Fruit fly (Drosophila melanogaster) whole organism, prepupa: ENCODE results near the gene Rsph9.

Source experiments
- Blimp-1 ChIP-seq: fragments of 200-800 bp; sonication (Bioruptor generic); optimal IDR thresholded peaks from 3 replicates; lab custom pipeline; 2017; ENCODE audit warnings: missing biosample characterization, missing genetic modification characterization, mild to moderate bottlenecking, moderate library complexity, missing genetic modification reagents
- CG10631 ChIP-seq: fragments of 200-800 bp; sonication (Bioruptor generic); optimal IDR thresholded peaks from 2 replicates; lab custom pipeline; 2016; ENCODE audit warnings: missing biosample characterization, missing genetic modification characterization
- CG10669 ChIP-seq: fragments of 200-800 bp; sonication (Bioruptor generic); optimal IDR thresholded peaks from 3 replicates; lab custom pipeline; 2018; ENCODE audit warnings: missing biosample characterization, mild to moderate bottlenecking, missing genetic modification characterization, moderate library complexity
- CG11762 ChIP-seq: fragments of 200-800 bp; sonication (Bioruptor generic); optimal IDR thresholded peaks from 3 replicates; lab custom pipeline; 2016; ENCODE audit warnings: missing biosample characterization, missing genetic modification characterization; ENCODE audit not compliant: insufficient read depth
- CG15336 ChIP-seq: fragments of 200-800 bp; sonication (Bioruptor generic); IDR thresholded peaks from 2 replicates; pipeline ENCODE4 v1.3.6; 2022; ENCODE audit warnings: missing biosample characterization, missing genetic modification characterization
- CG16779 ChIP-seq: fragments of 200-800 bp; sonication (Bioruptor generic); optimal IDR thresholded peaks from 3 replicates; lab custom pipeline; 2017; ENCODE audit warnings: missing biosample characterization, mild to moderate bottlenecking, missing genetic modification characterization
- CG3032 ChIP-seq: fragments of 200-800 bp; optimal IDR thresholded peaks from 2 replicates; lab custom pipeline; 2019; ENCODE audit warnings: missing biosample characterization, mild to moderate bottlenecking, missing genetic modification characterization, moderate library complexity
- CG31627 ChIP-seq: fragments of 200-800 bp; sonication (Bioruptor generic); optimal IDR thresholded peaks from 3 replicates; lab custom pipeline; 2016; ENCODE audit warnings: missing biosample characterization, missing genetic modification characterization
- CG32006 ChIP-seq: fragments of 200-800 bp; sonication (Bioruptor generic); optimal IDR thresholded peaks from 3 replicates; lab custom pipeline; 2017; ENCODE audit warnings: missing biosample characterization, mild to moderate bottlenecking, missing genetic modification characterization
- CG34406 ChIP-seq: fragments of 200-800 bp; sonication (Bioruptor generic); optimal IDR thresholded peaks from 3 replicates; lab custom pipeline; 2016; ENCODE audit warnings: missing biosample characterization, missing genetic modification characterization
- CG3919 ChIP-seq: fragments of 200-800 bp; sonication (Bioruptor generic); optimal IDR thresholded peaks from 3 replicates; lab custom pipeline; 2016; ENCODE audit warnings: missing biosample characterization, missing genetic modification characterization
- CG4318 ChIP-seq: fragments of 200-800 bp; sonication (Bioruptor generic); optimal IDR thresholded peaks from 3 replicates; lab custom pipeline; 2017; ENCODE audit warnings: missing biosample characterization, mild to moderate bottlenecking, missing genetic modification characterization
- CG6163 ChIP-seq: fragments of 200-800 bp; sonication (Bioruptor generic); IDR thresholded peaks from 3 replicates; pipeline ENCODE4 v1.3.6; 2022; ENCODE audit warnings: missing biosample characterization, missing genetic modification characterization
- CG6792 ChIP-seq: fragments of 200-800 bp; sonication (Bioruptor generic); optimal IDR thresholded peaks from 3 replicates; lab custom pipeline; 2016; ENCODE audit warnings: missing biosample characterization, missing genetic modification characterization
- CG6808 ChIP-seq: fragments of 200-800 bp; sonication (Bioruptor generic); optimal IDR thresholded peaks from 3 replicates; lab custom pipeline; 2017; ENCODE audit warnings: missing biosample characterization, missing genetic modification characterization, mild to moderate bottlenecking, moderate library complexity, missing genetic modification reagents
- CG6854 ChIP-seq: fragments of 200-800 bp; sonication (Bioruptor generic); optimal IDR thresholded peaks from 2 replicates; lab custom pipeline; 2017; ENCODE audit warnings: missing biosample characterization, mild to moderate bottlenecking, missing genetic modification characterization
- CG8119 ChIP-seq: fragments of 200-800 bp; sonication (Bioruptor generic); IDR thresholded peaks from 3 replicates; pipeline ENCODE4 v1.3.6; 2022; ENCODE audit warnings: missing biosample characterization, missing genetic modification characterization
- CG8319 ChIP-seq: fragments of 200-800 bp; sonication (Bioruptor generic); optimal IDR thresholded peaks from 3 replicates; lab custom pipeline; 2016; ENCODE audit warnings: missing biosample characterization, missing genetic modification characterization
- CG8632 ChIP-seq: fragments of 200-800 bp; sonication (Bioruptor generic); optimal IDR thresholded peaks from 3 replicates; lab custom pipeline; 2016; ENCODE audit warnings: missing biosample characterization, missing genetic modification characterization
- Eip75B ChIP-seq: fragments of 200-800 bp; sonication (Bioruptor generic); optimal IDR thresholded peaks from 3 replicates; lab custom pipeline; 2016; ENCODE audit warnings: missing biosample characterization, missing genetic modification characterization
- Eip78C ChIP-seq: fragments of 200-800 bp; sonication (Bioruptor generic); peaks from one replicate; lab custom pipeline; 2016; ENCODE audit warnings: missing biosample characterization, missing genetic modification characterization
- Eip93F ChIP-seq: fragments of 200-800 bp; sonication (Bioruptor generic); optimal IDR thresholded peaks from 2 replicates; lab custom pipeline; 2016; ENCODE audit warnings: missing biosample characterization, mild to moderate bottlenecking, missing genetic modification characterization
- Ets96B ChIP-seq: fragments of 200-800 bp; optimal IDR thresholded peaks from 2 replicates; lab custom pipeline; 2019; ENCODE audit warnings: missing biosample characterization, mild to moderate bottlenecking, missing genetic modification characterization, moderate library complexity
- Hr39 ChIP-seq: fragments of 200-800 bp; sonication (Bioruptor generic); optimal IDR thresholded peaks from 2 replicates; lab custom pipeline; 2016; ENCODE audit warnings: missing biosample characterization, missing genetic modification characterization
- Hr4 ChIP-seq: fragments of 200-800 bp; sonication (Bioruptor generic); optimal IDR thresholded peaks from 3 replicates; lab custom pipeline; 2016; ENCODE audit warnings: missing biosample characterization, missing genetic modification characterization
- Lpt ChIP-seq: fragments of 200-800 bp; sonication (Bioruptor generic); optimal IDR thresholded peaks from 3 replicates; lab custom pipeline; 2016; ENCODE audit warnings: missing biosample characterization, missing genetic modification characterization
- Met ChIP-seq: fragments of 200-800 bp; sonication (Bioruptor generic); optimal IDR thresholded peaks from 3 replicates; lab custom pipeline; 2016; ENCODE audit warnings: missing biosample characterization, missing genetic modification characterization
- OdsH ChIP-seq: fragments of 200-800 bp; sonication (Bioruptor generic); optimal IDR thresholded peaks from 3 replicates; lab custom pipeline; 2016; ENCODE audit warnings: missing biosample characterization, missing genetic modification characterization
- Smox ChIP-seq: fragments of 200-800 bp; sonication (Bioruptor generic); optimal IDR thresholded peaks from 3 replicates; lab custom pipeline; 2016; ENCODE audit warnings: missing biosample characterization, missing genetic modification characterization
- Sox102F ChIP-seq: fragments of 200-800 bp; sonication (Bioruptor generic); optimal IDR thresholded peaks from 2 replicates; lab custom pipeline; 2016; ENCODE audit warnings: missing biosample characterization, mild to moderate bottlenecking, missing genetic modification characterization
- Sox14 ChIP-seq: fragments of 200-800 bp; sonication (Bioruptor generic); optimal IDR thresholded peaks from 3 replicates; lab custom pipeline; 2016; ENCODE audit warnings: missing biosample characterization, missing genetic modification characterization
- Sox15 ChIP-seq: fragments of 200-800 bp; sonication (Bioruptor generic); optimal IDR thresholded peaks from 3 replicates; lab custom pipeline; 2016; ENCODE audit warnings: missing biosample characterization, missing genetic modification characterization
- achi ChIP-seq: fragments of 200-800 bp; sonication (Bioruptor generic); optimal IDR thresholded peaks from 3 replicates; lab custom pipeline; 2016; ENCODE audit warnings: missing biosample characterization, missing genetic modification characterization
- acj6 ChIP-seq: fragments of 200-800 bp; sonication (Bioruptor generic); optimal IDR thresholded peaks from 3 replicates; lab custom pipeline; 2016; ENCODE audit warnings: missing biosample characterization, missing genetic modification characterization
- cyc ChIP-seq: fragments of 200-800 bp; sonication (Bioruptor generic); optimal IDR thresholded peaks from 3 replicates; lab custom pipeline; 2016; ENCODE audit warnings: missing biosample characterization, missing genetic modification characterization
- eg ChIP-seq: fragments of 200-800 bp; sonication (Bioruptor generic); IDR thresholded peaks from 3 replicates; pipeline ENCODE4 v1.3.6; 2022; ENCODE audit warnings: missing biosample characterization, missing genetic modification characterization
- esn ChIP-seq: fragments of 200-800 bp; sonication (Bioruptor generic); optimal IDR thresholded peaks from 2 replicates; lab custom pipeline; 2016; ENCODE audit warnings: missing biosample characterization, mild to moderate bottlenecking, missing genetic modification characterization, moderate library complexity
- fd85E ChIP-seq: fragments of 200-800 bp; sonication (Bioruptor generic); optimal IDR thresholded peaks from 3 replicates; lab custom pipeline; 2016; ENCODE audit warnings: missing biosample characterization, missing genetic modification characterization
- fkh ChIP-seq: fragments of 200-800 bp; sonication (Bioruptor generic); optimal IDR thresholded peaks from 3 replicates; lab custom pipeline; 2017; ENCODE audit warnings: missing biosample characterization, mild to moderate bottlenecking, missing genetic modification characterization, moderate library complexity
- net ChIP-seq: fragments of 200-800 bp; sonication (Bioruptor generic); optimal IDR thresholded peaks from 3 replicates; lab custom pipeline; 2016; ENCODE audit warnings: missing biosample characterization, missing genetic modification characterization
- pdm3 ChIP-seq: fragments of 200-800 bp; sonication (Bioruptor generic); optimal IDR thresholded peaks from 3 replicates; lab custom pipeline; 2016; ENCODE audit warnings: missing biosample characterization, missing genetic modification characterization
- salr ChIP-seq, 2 experiments: fragments of 200-800 bp; sonication (Bioruptor generic); optimal IDR thresholded peaks; 3 replicates each; lab custom pipeline; 2016 to 2018; ENCODE audit warnings: missing biosample characterization in 2 of 2, missing genetic modification characterization in 2 of 2, mild to moderate bottlenecking in 1 of 2
- svp ChIP-seq: fragments of 200-800 bp; sonication (Bioruptor generic); peaks from one replicate; lab custom pipeline; 2016; ENCODE audit warnings: missing biosample characterization, missing genetic modification characterization
- topi ChIP-seq: fragments of 200-800 bp; sonication (Bioruptor generic); optimal IDR thresholded peaks from 3 replicates; lab custom pipeline; 2016; ENCODE audit warnings: missing biosample characterization, missing genetic modification characterization
- vri ChIP-seq: fragments of 200-800 bp; sonication (Bioruptor generic); optimal IDR thresholded peaks from 3 replicates; lab custom pipeline; 2016; ENCODE audit warnings: missing biosample characterization, mild to moderate bottlenecking, missing genetic modification characterization

The Rsph9 gene

DNA sequence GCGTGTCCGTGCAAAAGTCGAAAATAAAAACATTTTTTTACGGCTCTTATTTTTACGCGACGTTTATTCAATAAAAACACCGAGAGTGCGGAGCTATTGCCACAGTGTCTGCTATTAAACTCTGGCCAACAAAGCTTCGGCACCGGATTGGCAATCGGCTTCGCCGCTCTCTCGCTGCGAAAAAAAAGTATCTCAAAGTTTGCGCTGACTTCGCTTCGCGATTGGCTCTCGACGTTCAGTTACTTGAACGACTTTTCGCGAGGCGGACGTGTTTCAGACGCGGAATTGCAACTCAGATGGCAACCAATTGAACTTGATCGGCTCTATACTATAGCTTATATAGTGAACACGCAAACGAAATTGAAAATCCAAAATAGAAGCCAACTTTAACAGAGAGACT lies 23.3 kb downstream of the Rsph9 start (continued):
- TF ChIP-seq Hr4 (GFP tag; lab: Kevin White, UChicago) = no peak
- no peak for TF ChIP-seq CG31627 (GFP tag; lab: Kevin White, UChicago)
- peak; percentile 81; the same call in 2 of the 3 replicates for TF ChIP-seq CG6163 (GFP tag; lab: Robert Waterston, UW)
- TF ChIP-seq CG3919 (GFP tag; lab: Kevin White, UChicago) = peak; percentile 36
- TF ChIP-seq net (GFP tag; lab: Kevin White, UChicago) = peak; percentile 41
- peak; percentile 74 for TF ChIP-seq vri
- peak; percentile 50 for TF ChIP-seq Sox102F (GFP tag; lab: Kevin White, UChicago)
- peak; percentile 33 for TF ChIP-seq Sox14 (GFP tag; lab: Kevin White, UChicago)
- TF ChIP-seq eg (GFP tag; lab: Robert Waterston, UW) = no peak; the same call in 2 of the 3 replicates
- TF ChIP-seq Eip78C = peak; percentile 65
- no peak for TF ChIP-seq Smox (GFP tag; lab: Kevin White, UChicago)
- peak; percentile 38 for TF ChIP-seq CG10669
- TF ChIP-seq CG6808 (GFP tag; lab: Kevin White, UChicago) = peak; percentile 49
- no peak for TF ChIP-seq CG11762
- TF ChIP-seq CG32006 = peak; percentile 24
- peak; percentile 87 for TF ChIP-seq svp (GFP tag; lab: Kevin White, UChicago)
- no peak for TF ChIP-seq CG4318 (GFP tag; lab: Kevin White, UChicago)
- peak; percentile 20 for TF ChIP-seq topi (GFP tag; lab: Kevin White, UChicago)
- TF ChIP-seq, all 60 proteins: peak for 27

DNA sequence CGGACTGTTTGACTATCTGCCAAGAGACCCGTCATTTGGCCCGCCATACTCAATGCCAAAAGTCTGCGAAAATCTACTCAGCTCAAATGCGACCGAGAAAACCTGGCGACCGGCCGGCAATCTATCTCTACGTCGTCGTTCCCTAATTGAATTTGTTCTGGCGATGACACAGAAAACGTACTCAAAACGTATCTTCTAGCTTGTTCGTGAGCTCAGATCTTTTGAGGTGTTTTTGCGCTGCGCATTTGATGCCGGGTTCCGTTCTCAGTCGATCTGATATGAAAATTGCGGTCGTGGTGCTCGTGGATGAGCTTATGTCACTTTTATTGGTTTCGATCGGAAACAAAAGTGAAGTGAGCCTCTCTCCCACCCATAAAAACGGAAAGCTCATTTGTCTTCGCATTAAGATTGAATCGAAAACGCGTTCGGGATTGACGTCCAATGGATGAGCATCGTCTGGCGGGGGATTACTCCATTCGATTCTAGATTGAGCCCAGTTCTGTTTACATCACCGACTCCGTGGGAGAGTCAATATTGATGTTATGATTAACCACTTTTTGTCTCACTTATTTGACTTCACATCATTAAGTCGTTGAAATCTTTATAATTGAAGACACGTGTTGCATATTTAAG lies 24.6 kb downstream of the Rsph9 start:
- TF ChIP-seq fkh (peak; percentile 72), CG6163 (GFP tag; lab: Robert Waterston, UW) (no peak), CG3919 (GFP tag; lab: Kevin White, UChicago) (no peak), achi (GFP tag; lab: Kevin White, UChicago) (no peak), vri (peak; percentile 64), esn (GFP tag; lab: Kevin White, UChicago) (peak; percentile 1)

DNA sequence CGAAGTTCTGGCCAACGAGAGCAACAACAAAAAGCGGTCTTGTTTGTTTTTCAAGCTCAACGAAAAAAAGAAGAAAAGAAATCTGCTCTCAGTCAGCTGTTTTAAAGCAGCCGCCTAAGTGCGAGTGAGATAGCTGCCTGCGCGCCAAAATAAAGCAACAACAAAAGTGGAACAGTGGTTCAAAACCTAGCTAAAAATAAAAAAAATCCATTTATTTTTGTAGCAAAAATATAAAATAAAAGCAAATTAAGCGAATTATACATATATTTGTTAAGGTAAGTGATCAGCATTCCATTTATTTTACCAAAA lies 27.3 kb downstream of the Rsph9 start:
- TF ChIP-seq CG4318 (GFP tag; lab: Kevin White, UChicago) (peak; percentile 45), Hr39 (GFP tag; lab: Kevin White, UChicago) (peak; percentile 42), Sox15 (no peak), CG6854 (peak; percentile 96), Sox102F (GFP tag; lab: Kevin White, UChicago) (peak; percentile 86), CG32006 (peak; percentile 82), CG8319 (GFP tag; lab: Kevin White, UChicago) (peak; percentile 72), CG8119 (GFP tag; lab: Robert Waterston, UW) (peak; percentile 89), fd85E (GFP tag; lab: Kevin White, UChicago) (peak; percentile 36), CG34406 (GFP tag; lab: Kevin White, UChicago) (peak; percentile 90), cyc (GFP tag; lab: Kevin White, UChicago) (peak; percentile 17), CG16779 (tag; lab: Kevin White, UChicago) (peak; percentile 97), acj6 (peak; percentile 72), CG6792 (GFP tag; lab: Kevin White, UChicago) (peak; percentile 73), Lpt (GFP tag; lab: Kevin White, UChicago) (peak; percentile 87), CG15336 (GFP tag; lab: Robert Waterston, UW) (peak; percentile 90), Eip75B (GFP tag; lab: Kevin White, UChicago) (peak; percentile 85), Hr4 (GFP tag; lab: Kevin White, UChicago) (peak; percentile 56), CG10631 (peak; percentile 76), CG31627 (GFP tag; lab: Kevin White, UChicago) (peak; percentile 31), CG3919 (GFP tag; lab: Kevin White, UChicago) (peak; percentile 84), CG11762 (peak; percentile 85), net (GFP tag; lab: Kevin White, UChicago) (peak; percentile 96), Met (GFP tag; lab: Kevin White, UChicago) (peak; percentile 62), Blimp-1 (peak; percentile 74), vri (peak; percentile 75), pdm3 (peak; percentile 87), CG10669 (peak; percentile 98), OdsH (GFP tag; lab: Kevin White, UChicago) (peak; percentile 82), svp (GFP tag; lab: Kevin White, UChicago) (peak; percentile 81), CG6163 (GFP tag; lab: Robert Waterston, UW) (peak; percentile 98), salr (GFP tag; optimal IDR thresholded peaks at IDR 0.05; lab: Kevin White, UChicago) (peak; percentile 90 to 97), CG3032 (tag; lab: Kevin White, UChicago) (peak; percentile 96), Smox (GFP tag; lab: Kevin White, UChicago) (peak; percentile 66), Eip93F (GFP tag; lab: Kevin White, UChicago) (peak; percentile 76), CG8632 (GFP tag; lab: Kevin White, UChicago) (peak; percentile 88), Ets96B (tag; lab: Kevin White, UChicago) (peak; percentile 98)
